Worm (Caenorhabditis elegans): ENCODE data around the gene K03H1.9.

- no peak for TF ChIP-seq lin-13 (GFP tag; optimal IDR thresholded peaks at IDR 0.05)
- TF ChIP-seq zag-1 (tag; optimal IDR thresholded peaks at IDR 0.05): no peak
- no peak for TF ChIP-seq unc-62 (GFP tag; optimal IDR thresholded peaks at IDR 0.05 in 1 of 2)
- no peak for TF ChIP-seq unc-62 (tag; optimal IDR thresholded peaks at IDR 0.05)
- no peak for TF ChIP-seq ztf-11 (tag; optimal IDR thresholded peaks at IDR 0.05)
Observed at ce11 chrIII:9963447-9963846, 22.2 kb upstream of the K03H1.9 start.

Measured in whole organism, L4 larva.